Worm (Caenorhabditis elegans) whole organism, L1 larva: ENCODE results near the gene snt-1.

ENCODE experiments used
- aly-2 ChIP-seq: fragments of 150-350 bp; optimal IDR thresholded peaks from 2 replicates; lab custom pipeline; 2014; ENCODE audit warnings: missing biosample characterization, missing genetic modification characterization
- ama-1 ChIP-seq: fragments of 150-350 bp; optimal IDR thresholded peaks from 2 replicates; lab custom pipeline; 2014
- ceh-82 ChIP-seq, 3 experiments: fragments of 150-350 bp in 1 of 3; sonication (generic microtip) in 2 of 3; optimal IDR thresholded peaks; 2 replicates each; lab custom pipeline; 2014 to 2017; ENCODE audit warnings: missing biosample characterization in 3 of 3, missing genetic modification characterization in 3 of 3
- efl-1 ChIP-seq, 4 experiments: fragments of 150-350 bp; optimal IDR thresholded peaks in 3 of 4; peaks in 1 of 4; 1 replicate in 1 of 4; 2 replicates in 3 of 4; lab custom pipeline; 2014; ENCODE audit warnings: missing biosample characterization in 2 of 4, missing genetic modification characterization in 2 of 4, missing genetic modification reagents in 2 of 4
- isw-1 ChIP-seq: fragments of 200-800 bp; sonication (Bioruptor generic); IDR thresholded peaks from 2 replicates; pipeline ENCODE4 v1.3.6; 2022; ENCODE audit warnings: missing genetic modification characterization, missing compliant biosample characterization
- nhr-77 ChIP-seq: fragments of 150-350 bp; optimal IDR thresholded peaks from 2 replicates; lab custom pipeline; 2014; ENCODE audit warnings: missing biosample characterization, missing genetic modification characterization
- sptf-1 ChIP-seq: fragments of 150-350 bp; optimal IDR thresholded peaks from 2 replicates; lab custom pipeline; 2014; ENCODE audit warnings: missing biosample characterization, missing genetic modification characterization
- tbx-2 ChIP-seq: sonication (generic microtip); optimal IDR thresholded peaks from 2 replicates; lab custom pipeline; 2016; ENCODE audit warnings: missing genetic modification characterization, missing compliant biosample characterization
- unc-130 ChIP-seq: fragments of 150-350 bp; optimal IDR thresholded peaks from 2 replicates; lab custom pipeline; 2017; ENCODE audit warnings: missing biosample characterization, missing genetic modification characterization, inconsistent platforms
- unc-62 ChIP-seq: fragments of 150-350 bp; optimal IDR thresholded peaks from 2 replicates; lab custom pipeline; 2014; ENCODE audit warnings: missing biosample characterization, missing genetic modification reagents, missing genetic modification characterization
- unc-86 ChIP-seq: sonication (generic microtip); optimal IDR thresholded peaks from 2 replicates; lab custom pipeline; 2016; ENCODE audit warnings: missing genetic modification characterization, missing compliant biosample characterization
- zag-1 ChIP-seq: fragments of 150-350 bp; optimal IDR thresholded peaks from 2 replicates; lab custom pipeline; 2014; ENCODE audit warnings: missing biosample characterization, missing genetic modification characterization
- ztf-11 ChIP-seq, 2 experiments: sonication (generic microtip); optimal IDR thresholded peaks; 2 replicates each; lab custom pipeline; 2016 to 2017; ENCODE audit warnings: missing genetic modification characterization in 2 of 2, missing biosample characterization in 1 of 2, missing compliant biosample characterization in 1 of 2

DNA sequence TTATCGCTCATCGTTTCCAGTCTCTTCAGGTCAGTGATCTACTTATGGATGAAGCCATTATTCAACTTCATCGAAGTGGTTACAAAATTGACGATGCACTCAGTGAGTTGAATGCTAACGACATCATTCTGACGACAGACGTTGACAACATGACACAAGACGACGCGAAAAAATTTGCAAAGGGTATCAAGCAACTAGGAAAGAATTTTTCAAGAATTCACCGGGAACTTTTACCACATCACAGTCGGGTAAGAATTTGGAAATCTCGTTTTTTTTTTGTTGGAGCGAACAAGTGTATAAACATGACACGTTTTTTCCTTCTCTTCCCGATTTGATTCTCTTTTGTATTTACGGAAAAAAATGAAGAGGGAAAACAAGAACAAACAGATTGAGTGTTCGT lies 29.9 kb downstream of the snt-1 start:
- TF ChIP-seq efl-1 (optimal IDR thresholded peaks at IDR 0.05; lab: Kevin White, UChicago) (no peak), efl-1 (GFP tag; optimal IDR thresholded peaks at IDR 0.05 in 1 of 2; lab: Kevin White, UChicago) (no peak), ztf-11 (tag; optimal IDR thresholded peaks at IDR 0.05; lab: Kevin White, UChicago) (no peak), ceh-82 (tag; optimal IDR thresholded peaks at IDR 0.05; lab: Kevin White, UChicago) (no peak), unc-86 (tag; lab: Kevin White, UChicago) (no peak), unc-62 (GFP tag; lab: Kevin White, UChicago) (no peak), aly-2 (tag; lab: Kevin White, UChicago) (no peak), sptf-1 (tag; lab: Kevin White, UChicago) (no peak), tbx-2 (tag; lab: Kevin White, UChicago) (no peak), isw-1 (GFP tag; lab: Robert Waterston, UW) (no peak), zag-1 (tag; lab: Kevin White, UChicago) (no peak), ama-1 (no peak), unc-130 (tag; lab: Kevin White, UChicago) (no peak), nhr-77 (tag; lab: Kevin White, UChicago) (no peak)
